Worm (Caenorhabditis elegans): Measurements from ENCODE around the gene C12D5.10.

- TF ChIP-seq unc-62 (GFP tag; optimal IDR thresholded peaks at IDR 0.05) (no peak), nhr-76 (tag; optimal IDR thresholded peaks at IDR 0.05) (no peak), pha-4 (tag; optimal IDR thresholded peaks at IDR 0.05) (no peak), elt-2 (tag; optimal IDR thresholded peaks at IDR 0.05) (no peak), pqm-1 (tag; optimal IDR thresholded peaks at IDR 0.05) (no peak), fkh-10 (GFP tag; optimal IDR thresholded peaks at IDR 0.05) (no peak), unc-39 (tag; optimal IDR thresholded peaks at IDR 0.05) (no peak), snpc-4 (tag; optimal IDR thresholded peaks at IDR 0.05) (no peak), eor-1 (tag; optimal IDR thresholded peaks at IDR 0.05) (no peak)
Measured at ce11 chrV:7651757-7652156, 41.5 kb downstream of the C12D5.10 start, which contains the start of gene srh-234.

Measured in whole organism, L3 larva.